Fruit fly (Drosophila melanogaster): ENCODE data around the gene CG45545.

CG45545 gene

dm6 chr3R:7524160-7524559, 27.6 kb upstream of the CG45545 start:
- TF ChIP-seq psq (optimal IDR thresholded peaks at IDR 0.05) (no peak), Dll (optimal IDR thresholded peaks at IDR 0.05) (no peak), CG8478 (optimal IDR thresholded peaks at IDR 0.05) (no peak), usp (GFP tag; optimal IDR thresholded peaks at IDR 0.05) (no peak), pan (optimal IDR thresholded peaks at IDR 0.05) (no peak), EcR (GFP tag; optimal IDR thresholded peaks at IDR 0.05) (no peak)

- no peak for TF ChIP-seq pan (optimal IDR thresholded peaks at IDR 0.05)
- no peak for TF ChIP-seq EcR (GFP tag; optimal IDR thresholded peaks at IDR 0.05)
- TF ChIP-seq CG8478 (optimal IDR thresholded peaks at IDR 0.05): no peak
- no peak for TF ChIP-seq Dll (optimal IDR thresholded peaks at IDR 0.05)
- no peak for TF ChIP-seq psq (optimal IDR thresholded peaks at IDR 0.05)
- no peak for TF ChIP-seq usp (GFP tag; optimal IDR thresholded peaks at IDR 0.05)
These were observed 23.1 kb upstream of the CG45545 start, which contains the start of gene alpha-Est6 for dm6 chr3R:7528677-7529076. Gene alpha-Est6 (minus strand): TSS chr3R:7528777.

dm6 chr3R:7530184-7530821, 21.5 kb upstream of the CG45545 start, which contains the start of the genes Rtnl2 and alphaTub84D:
Gene Rtnl2 (minus strand): TSS chr3R:7530241.
Gene alphaTub84D (plus strand): TSS chr3R:7530753.
- TF ChIP-seq EcR (GFP tag; optimal IDR thresholded peaks at IDR 0.05) (no peak), psq (optimal IDR thresholded peaks at IDR 0.05) (no peak), CG8478 (optimal IDR thresholded peaks at IDR 0.05) (no peak), pan (optimal IDR thresholded peaks at IDR 0.05) (no peak), usp (GFP tag; optimal IDR thresholded peaks at IDR 0.05) (no peak), Dll (optimal IDR thresholded peaks at IDR 0.05) (no peak)

- no peak for TF ChIP-seq CG8478 (optimal IDR thresholded peaks at IDR 0.05)
These were observed 16.2 kb upstream of the CG45545 start for dm6 chr3R:7535606-7536005.

- TF ChIP-seq psq (optimal IDR thresholded peaks at IDR 0.05): no peak
- no peak for TF ChIP-seq Dll (optimal IDR thresholded peaks at IDR 0.05)
These were observed 15.5 kb upstream of the CG45545 start, which contains the start of gene alpha-Est5 for dm6 chr3R:7536281-7536680. Gene alpha-Est5 (minus strand): TSS chr3R:7536390.

dm6 chr3R:7538435-7538834, 13.4 kb upstream of the CG45545 start, which contains the start of gene alpha-Est4:
Gene alpha-Est4 (minus strand): TSS chr3R:7538615.
- TF ChIP-seq Dll (optimal IDR thresholded peaks at IDR 0.05): no peak
- no peak for TF ChIP-seq CG8478 (optimal IDR thresholded peaks at IDR 0.05)
- no peak for TF ChIP-seq EcR (GFP tag; optimal IDR thresholded peaks at IDR 0.05)
- no peak for TF ChIP-seq usp (GFP tag; optimal IDR thresholded peaks at IDR 0.05)
- no peak for TF ChIP-seq pan (optimal IDR thresholded peaks at IDR 0.05)
- TF ChIP-seq psq (optimal IDR thresholded peaks at IDR 0.05): no peak

- TF ChIP-seq EcR (GFP tag; optimal IDR thresholded peaks at IDR 0.05) (no peak), Dll (optimal IDR thresholded peaks at IDR 0.05) (no peak), pan (optimal IDR thresholded peaks at IDR 0.05) (no peak), CG8478 (optimal IDR thresholded peaks at IDR 0.05) (no peak), psq (optimal IDR thresholded peaks at IDR 0.05) (no peak), usp (GFP tag; optimal IDR thresholded peaks at IDR 0.05) (no peak)
These were observed 10.5 kb upstream of the CG45545 start, which contains the start of the genes alpha-Est3 and alpha-Est2 for dm6 chr3R:7541145-7541860. Gene alpha-Est3 (minus strand): TSS chr3R:7541631. Gene alpha-Est2 (plus strand): TSS chr3R:7541810.

dm6 chr3R:7548808-7549744, 2.7 kb upstream of the CG45545 start, which contains the start of gene alpha-Est1:
Gene alpha-Est1 (minus strand): TSS chr3R:7549124.
- no peak for TF ChIP-seq Dll (optimal IDR thresholded peaks at IDR 0.05)
- no peak for TF ChIP-seq EcR (GFP tag; optimal IDR thresholded peaks at IDR 0.05)
- TF ChIP-seq pan (optimal IDR thresholded peaks at IDR 0.05): no peak
- no peak for TF ChIP-seq usp (GFP tag; optimal IDR thresholded peaks at IDR 0.05)
- TF ChIP-seq psq (optimal IDR thresholded peaks at IDR 0.05): no peak
- no peak for TF ChIP-seq CG8478 (optimal IDR thresholded peaks at IDR 0.05)

dm6 chr3R:7572237-7572636, 20.4 kb downstream of the CG45545 start:
- TF ChIP-seq Dll (optimal IDR thresholded peaks at IDR 0.05): no peak
- TF ChIP-seq usp (GFP tag; optimal IDR thresholded peaks at IDR 0.05): no peak
- no peak for TF ChIP-seq psq (optimal IDR thresholded peaks at IDR 0.05)
- no peak for TF ChIP-seq EcR (GFP tag; optimal IDR thresholded peaks at IDR 0.05)
- no peak for TF ChIP-seq CG8478 (optimal IDR thresholded peaks at IDR 0.05)
- no peak for TF ChIP-seq pan (optimal IDR thresholded peaks at IDR 0.05)

- TF ChIP-seq usp (GFP tag; optimal IDR thresholded peaks at IDR 0.05): no peak
- no peak for TF ChIP-seq CG8478 (optimal IDR thresholded peaks at IDR 0.05)
- no peak for TF ChIP-seq pan (optimal IDR thresholded peaks at IDR 0.05)
- TF ChIP-seq psq (optimal IDR thresholded peaks at IDR 0.05): no peak
- no peak for TF ChIP-seq EcR (GFP tag; optimal IDR thresholded peaks at IDR 0.05)
- no peak for TF ChIP-seq Dll (optimal IDR thresholded peaks at IDR 0.05)
These were observed 39.4 kb downstream of the CG45545 start for dm6 chr3R:7591189-7591588.
